Fruit fly (Drosophila melanogaster): ENCODE results near the gene Hsp26.

Hsp26 gene

DNA sequence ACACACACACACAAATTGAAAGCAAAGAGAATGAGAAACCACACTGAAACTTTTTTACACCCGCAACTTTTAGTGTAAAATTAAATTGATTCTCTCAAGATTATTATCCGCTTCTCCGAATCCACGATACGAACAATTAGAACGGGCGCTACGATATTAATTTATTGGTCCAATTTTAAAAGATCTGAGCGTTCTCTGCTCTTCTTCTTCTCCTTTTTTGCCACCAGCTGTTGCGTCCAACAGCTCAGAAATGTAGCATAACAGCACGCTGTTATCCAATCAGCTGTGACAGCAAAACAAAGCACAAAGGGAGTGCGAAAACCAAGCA, 18.6 kb downstream of the Hsp26 start, which contains the start of the genes UGP and Svip (continued):
- TF ChIP-seq E2f2 (GFP tag; IDR thresholded peaks at IDR 0.05) (peak; percentile 30; the same call in 1 of the 2 replicates), CG12769 (tag; optimal IDR thresholded peaks at IDR 0.05) (peak; percentile 27), slbo (GFP tag; IDR thresholded peaks at IDR 0.05) (peak; percentile 24; the same call in 1 of the 2 replicates), CG12219 (GFP tag; optimal IDR thresholded peaks at IDR 0.05) (no peak), CG2678 (tag; optimal IDR thresholded peaks at IDR 0.05) (peak; percentile 1), CG15601 (tag; optimal IDR thresholded peaks at IDR 0.05) (peak; percentile 29), BEAF-32 (GFP tag; optimal IDR thresholded peaks at IDR 0.05) (peak; percentile 15), CG9817 (tag; optimal IDR thresholded peaks at IDR 0.05) (no peak), MESR4 (GFP tag; optimal IDR thresholded peaks at IDR 0.05) (peak; percentile 43), Dp (GFP tag; optimal IDR thresholded peaks at IDR 0.05) (peak; percentile 21), Bdp1 (GFP tag; optimal IDR thresholded peaks at IDR 0.05) (no peak), unc-4 (GFP tag; IDR thresholded peaks at IDR 0.05; ENCODE audit: partially characterized antibody) (0 out of 2 replicates have a peak, but pooled peaks have one; percentile 18), gsb-n (tag; optimal IDR thresholded peaks at IDR 0.05) (peak; percentile 45), Stat92E (GFP tag; optimal IDR thresholded peaks at IDR 0.05) (no peak), row (GFP tag; IDR thresholded peaks at IDR 0.05) (peak; percentile 37; the same call in 2 of the 3 replicates), CoRest (tag; optimal IDR thresholded peaks at IDR 0.05) (peak; percentile 3), Ets97D (GFP tag; optimal IDR thresholded peaks at IDR 0.05) (peak; percentile 3), CG17568 (GFP tag; optimal IDR thresholded peaks at IDR 0.05) (peak; percentile 25), crp (GFP tag; optimal IDR thresholded peaks at IDR 0.05) (peak; percentile 77 to 95), CG13296 (GFP tag; optimal IDR thresholded peaks at IDR 0.05) (peak; percentile 4), insv (GFP tag; optimal IDR thresholded peaks at IDR 0.05) (peak in 1 of 2 experiments; percentile 85), z (GFP tag; IDR thresholded peaks at IDR 0.05) (no peak), stc (GFP tag; IDR thresholded peaks at IDR 0.05) (peak; percentile 40; the same call in 1 of the 2 replicates), pzg (GFP tag; optimal IDR thresholded peaks at IDR 0.05) (peak; percentile 51), CG8290 (GFP tag; optimal IDR thresholded peaks at IDR 0.05) (no peak), CG8290 (tag; optimal IDR thresholded peaks at IDR 0.05) (peak in 1 of 2 experiments; percentile 21), hbn (GFP tag; IDR thresholded peaks at IDR 0.05; ENCODE audit: partially characterized antibody) (peak; percentile 25; the same call in 1 of the 2 replicates), CG1603 (tag; optimal IDR thresholded peaks at IDR 0.05) (peak; percentile 41), Trl (optimal IDR thresholded peaks at IDR 0.05) (peak in 1 of 2 experiments; percentile 21), Trl (GFP tag; optimal IDR thresholded peaks at IDR 0.05) (no peak), sens (GFP tag) (peak; percentile 54), CG10462 (GFP tag; optimal IDR thresholded peaks at IDR 0.05) (no peak), NC2β (GFP tag; optimal IDR thresholded peaks at IDR 0.05) (no peak), sug (tag; optimal IDR thresholded peaks at IDR 0.05) (peak; percentile 3), CG15514 (GFP tag; optimal IDR thresholded peaks at IDR 0.05) (peak; percentile 39), CG2116 (GFP tag; optimal IDR thresholded peaks at IDR 0.05) (peak; percentile 15), CG11695 (GFP tag; IDR thresholded peaks at IDR 0.05) (0 out of 3 replicates have a peak, but pooled peaks have one; percentile 21), Dll (GFP tag; IDR thresholded peaks at IDR 0.05; ENCODE audit: partially characterized antibody) (peak; percentile 28; the same call in 1 of the 4 replicates)

DNA sequence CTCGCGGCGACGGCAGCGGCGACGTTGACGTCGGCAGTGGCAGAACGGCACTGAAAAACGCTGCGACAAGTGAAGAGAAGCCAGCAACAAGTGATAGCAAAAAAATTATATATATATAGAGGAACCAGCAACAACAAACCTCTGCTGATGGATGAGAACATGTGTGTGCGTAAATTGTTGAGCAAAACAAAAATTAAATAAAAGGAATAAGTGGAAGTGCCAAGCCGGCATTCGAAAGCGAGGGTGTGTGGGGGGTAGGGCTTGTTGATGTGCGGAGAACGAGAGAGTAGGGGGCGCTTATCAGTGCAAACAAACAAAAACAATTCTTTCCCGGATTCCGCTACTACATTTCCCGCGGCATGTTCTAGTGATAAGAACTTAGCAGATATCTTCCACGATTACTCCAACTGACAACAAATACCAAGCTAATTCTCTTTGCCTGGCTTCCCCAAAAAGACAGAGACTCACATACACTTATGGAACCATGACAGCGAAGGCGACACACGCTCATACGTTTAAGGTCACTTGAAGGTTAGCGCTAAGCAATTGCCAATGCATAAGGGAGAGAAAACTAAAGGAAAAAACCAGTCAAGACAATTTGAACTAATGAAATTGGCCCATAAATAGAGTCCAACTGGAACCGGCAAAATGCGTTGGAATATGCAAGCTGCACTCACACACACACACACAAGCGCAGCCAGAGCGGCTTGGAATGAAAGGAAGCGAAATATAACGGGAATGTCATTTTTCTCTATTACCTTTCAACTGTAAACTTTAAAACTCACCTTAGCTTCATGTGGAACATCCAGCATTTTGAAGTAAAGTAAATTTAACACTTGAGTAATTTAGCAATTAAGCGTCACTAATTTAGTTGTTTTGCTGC, 19.2 kb downstream of the Hsp26 start:
- TF ChIP-seq CG15479 (GFP tag; optimal IDR thresholded peaks at IDR 0.05): peak; percentile 9
- TF ChIP-seq chinmo (GFP tag; IDR thresholded peaks at IDR 0.05; ENCODE audit: partially characterized antibody): peak; percentile 72; the same call in 2 of the 4 replicates
- TF ChIP-seq Usf (GFP tag; optimal IDR thresholded peaks at IDR 0.05): no peak
- no peak for TF ChIP-seq sna (GFP tag; IDR thresholded peaks at IDR 0.05; ENCODE audit: partially characterized antibody)
- peak; percentile 83 for TF ChIP-seq CG10543 (GFP tag; optimal IDR thresholded peaks at IDR 0.05)
- TF ChIP-seq Pdp1 (GFP tag; optimal IDR thresholded peaks at IDR 0.05): peak in 1 of 2 experiments; percentile 33
- peak; percentile 3 for TF ChIP-seq CG6254 (GFP tag; optimal IDR thresholded peaks at IDR 0.05)
- TF ChIP-seq Vsx1 (GFP tag; optimal IDR thresholded peaks at IDR 0.05): peak; percentile 75
- TF ChIP-seq CG10366 (GFP tag; IDR thresholded peaks at IDR 0.05): no peak
- peak; percentile 52 for TF ChIP-seq sug (tag; optimal IDR thresholded peaks at IDR 0.05)
- TF ChIP-seq corto (GFP tag; optimal IDR thresholded peaks at IDR 0.05): peak; percentile 64
- no peak for TF ChIP-seq Dip2 (GFP tag; IDR thresholded peaks at IDR 0.05)
